Worm (Caenorhabditis elegans): ENCODE data around the gene cutc-1.

The cutc-1 gene

DNA sequence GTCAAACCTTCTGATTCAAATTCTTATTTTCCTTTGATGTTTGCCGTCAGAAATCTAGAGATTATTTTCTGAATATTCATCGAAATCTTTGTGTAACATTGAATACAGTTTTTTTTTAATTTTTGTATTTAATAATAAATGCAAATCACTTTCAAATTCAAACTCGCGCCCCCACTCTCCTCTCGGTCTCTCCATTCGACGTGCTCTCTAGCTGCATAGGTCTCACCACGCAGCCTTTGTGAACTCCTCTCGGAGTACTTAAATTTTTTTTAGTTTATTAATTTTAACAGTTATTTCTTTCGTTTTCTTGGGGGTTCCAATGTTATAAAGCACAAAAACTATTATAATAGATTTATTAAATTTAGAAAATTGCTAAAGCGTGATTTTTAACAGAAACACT, 33.2 kb downstream of the cutc-1 start:
- TF ChIP-seq hlh-12 (tag; optimal IDR thresholded peaks at IDR 0.05) = no peak
- TF ChIP-seq repo-1 (tag; optimal IDR thresholded peaks at IDR 0.05) = no peak
- no peak for TF ChIP-seq gei-17 (GFP tag; optimal IDR thresholded peaks at IDR 0.05)
- no peak for TF ChIP-seq ets-4 (GFP tag; optimal IDR thresholded peaks at IDR 0.05)
- no peak for TF ChIP-seq hrde-1 (tag; optimal IDR thresholded peaks at IDR 0.05; ENCODE audit: borderline replicate concordance)
- no peak for TF ChIP-seq ceh-91 (GFP tag; IDR thresholded peaks at IDR 0.05)
- no peak for TF ChIP-seq hlh-26 (GFP tag; conservative IDR thresholded peaks at IDR 0.05)
- no peak for TF ChIP-seq him-1 (tag; optimal IDR thresholded peaks at IDR 0.05)
- TF ChIP-seq D2030.7 (GFP tag; IDR thresholded peaks at IDR 0.05) = no peak
- TF ChIP-seq K12H6.12 (tag; optimal IDR thresholded peaks at IDR 0.05) = no peak
- no peak for TF ChIP-seq lin-40 (tag; optimal IDR thresholded peaks at IDR 0.05)
- TF ChIP-seq snpc-1.1 (tag; optimal IDR thresholded peaks at IDR 0.05; ENCODE audit: insufficient read depth) = no peak
- TF ChIP-seq ztf-18 (tag; optimal IDR thresholded peaks at IDR 0.05) = no peak
- no peak for TF ChIP-seq F39B2.1 (GFP tag; IDR thresholded peaks at IDR 0.05)
- TF ChIP-seq ztf-25 (GFP tag; IDR thresholded peaks at IDR 0.05) = no peak
- no peak for TF ChIP-seq F10E7.11 (tag; optimal IDR thresholded peaks at IDR 0.05)
- no peak for TF ChIP-seq B0336.3 (GFP tag; IDR thresholded peaks at IDR 0.05)
- TF ChIP-seq F57A8.1 (GFP tag; optimal IDR thresholded peaks at IDR 0.05) = no peak
- TF ChIP-seq B0019.2 (GFP tag; conservative IDR thresholded peaks at IDR 0.05) = no peak
- no peak for TF ChIP-seq F57C9.4 (tag; optimal IDR thresholded peaks at IDR 0.05)
- TF ChIP-seq die-1 (tag; optimal IDR thresholded peaks at IDR 0.05) = no peak
- no peak for TF ChIP-seq lsy-27 (tag; optimal IDR thresholded peaks at IDR 0.05; ENCODE audit: borderline replicate concordance, insufficient read depth)
- TF ChIP-seq sptf-2 (GFP tag; optimal IDR thresholded peaks at IDR 0.05) = no peak
- no peak for TF ChIP-seq unc-62 (GFP tag; optimal IDR thresholded peaks at IDR 0.05)
- no peak for TF ChIP-seq snpc-3.4 (tag; optimal IDR thresholded peaks at IDR 0.05)
- TF ChIP-seq zfh-2 (GFP tag; conservative IDR thresholded peaks at IDR 0.05) = no peak
- no peak for TF ChIP-seq rec-8 (tag; optimal IDR thresholded peaks at IDR 0.05)
- no peak for TF ChIP-seq K11D2.4 (GFP tag; IDR thresholded peaks at IDR 0.05)
- no peak for TF ChIP-seq mes-4 (tag; optimal IDR thresholded peaks at IDR 0.05)
- TF ChIP-seq ekl-4 (GFP tag; IDR thresholded peaks at IDR 0.05) = no peak
- TF ChIP-seq ceh-58 (GFP tag; IDR thresholded peaks at IDR 0.05) = no peak
- no peak for TF ChIP-seq let-526 (GFP tag; IDR thresholded peaks at IDR 0.05)
- peak; percentile 71 for TF ChIP-seq hmg-1.2 (GFP tag; IDR thresholded peaks at IDR 0.05)
- no peak for TF ChIP-seq ama-1 (optimal IDR thresholded peaks at IDR 0.05)
- TF ChIP-seq ama-1 (GFP tag; optimal IDR thresholded peaks at IDR 0.05) = no peak
- no peak for TF ChIP-seq egl-44 (GFP tag; IDR thresholded peaks at IDR 0.05)
- TF ChIP-seq hsf-1 (GFP tag; IDR thresholded peaks at IDR 0.05) = no peak
- peak; percentile 54 for TF ChIP-seq snpc-1.3 (tag; optimal IDR thresholded peaks at IDR 0.05; ENCODE audit: insufficient read depth)
- peak; percentile 38 for TF ChIP-seq lsl-1 (GFP tag; optimal IDR thresholded peaks at IDR 0.05)
- peak; percentile 28; the same call in 1 of the 2 replicates for TF ChIP-seq madf-6 (GFP tag; IDR thresholded peaks at IDR 0.05)
- TF ChIP-seq lin-54 (GFP tag; optimal IDR thresholded peaks at IDR 0.05) = peak; percentile 64
- TF ChIP-seq madf-8 (GFP tag; conservative IDR thresholded peaks at IDR 0.05) = no peak
- TF ChIP-seq madf-3 (GFP tag; IDR thresholded peaks at IDR 0.05) = no peak
- TF ChIP-seq T07F8.4 (tag; optimal IDR thresholded peaks at IDR 0.05) = no peak
- peak; percentile 69 for TF ChIP-seq F33H1.4 (GFP tag; IDR thresholded peaks at IDR 0.05)
- TF ChIP-seq somi-1 (GFP tag; optimal IDR thresholded peaks at IDR 0.05) = no peak
- TF ChIP-seq T26A5.8 (tag; optimal IDR thresholded peaks at IDR 0.05) = no peak
- no peak for TF ChIP-seq Y95B8A.8 (GFP tag; IDR thresholded peaks at IDR 0.05)

All from whole organism, young adult.